Worm (Caenorhabditis elegans) whole organism, L3 larva: ENCODE measurements around the gene cdk-12.

Experiments used
- R02D3.7 ChIP-seq: fragments of 150-350 bp; optimal IDR thresholded peaks from 2 replicates; lab custom pipeline; 2014; ENCODE audit warnings: missing biosample characterization, missing genetic modification characterization
- aly-2 ChIP-seq: fragments of 150-350 bp; optimal IDR thresholded peaks from 2 replicates; lab custom pipeline; 2014; ENCODE audit warnings: missing biosample characterization, missing genetic modification characterization
- ama-1 ChIP-seq: fragments of 150-350 bp; optimal IDR thresholded peaks from 2 replicates; lab custom pipeline; 2018
- ceh-28 ChIP-seq: fragments of 150-350 bp; optimal IDR thresholded peaks from 2 replicates; lab custom pipeline; 2014; ENCODE audit warnings: missing biosample characterization, missing genetic modification reagents, missing genetic modification characterization
- elt-3 ChIP-seq, 3 experiments: fragments of 150-350 bp in 1 of 3; sonication (generic microtip) in 2 of 3; optimal IDR thresholded peaks; 2 replicates in 2 of 3; 4 replicates in 1 of 3; lab custom pipeline; 2014 to 2017; ENCODE audit warnings: missing biosample characterization in 3 of 3, missing genetic modification characterization in 3 of 3
- lin-39 ChIP-seq: fragments of 150-350 bp; optimal IDR thresholded peaks from 2 replicates; lab custom pipeline; 2018; ENCODE audit warnings: missing biosample characterization, missing genetic modification reagents, missing genetic modification characterization
- nfya-1 ChIP-seq: sonication (generic microtip); optimal IDR thresholded peaks from 2 replicates; lab custom pipeline; 2017; ENCODE audit warnings: missing genetic modification characterization, mild to moderate bottlenecking, missing compliant biosample characterization, antibody characterized with exemption, moderate library complexity; ENCODE audit not compliant: insufficient read depth
- nhr-237 ChIP-seq: fragments of 150-350 bp; optimal IDR thresholded peaks from 2 replicates; lab custom pipeline; 2014; ENCODE audit warnings: missing biosample characterization, missing genetic modification characterization
- pqm-1 ChIP-seq: fragments of 150-350 bp; optimal IDR thresholded peaks from 2 replicates; lab custom pipeline; 2017; ENCODE audit warnings: missing biosample characterization, missing genetic modification characterization, inconsistent platforms
- skn-1 ChIP-seq: fragments of 150-350 bp; optimal IDR thresholded peaks from 2 replicates; lab custom pipeline; 2014; ENCODE audit warnings: missing biosample characterization, missing genetic modification characterization
- snpc-4 ChIP-seq: fragments of 150-350 bp; optimal IDR thresholded peaks from 2 replicates; lab custom pipeline; 2014; ENCODE audit warnings: missing biosample characterization, missing genetic modification characterization
- unc-39 ChIP-seq: sonication (generic microtip); optimal IDR thresholded peaks from 4 replicates; lab custom pipeline; 2017; ENCODE audit warnings: missing biosample characterization, missing genetic modification characterization
- ztf-4 ChIP-seq: fragments of 150-350 bp; optimal IDR thresholded peaks from 2 replicates; lab custom pipeline; 2014; ENCODE audit warnings: missing biosample characterization, missing genetic modification characterization

DNA sequence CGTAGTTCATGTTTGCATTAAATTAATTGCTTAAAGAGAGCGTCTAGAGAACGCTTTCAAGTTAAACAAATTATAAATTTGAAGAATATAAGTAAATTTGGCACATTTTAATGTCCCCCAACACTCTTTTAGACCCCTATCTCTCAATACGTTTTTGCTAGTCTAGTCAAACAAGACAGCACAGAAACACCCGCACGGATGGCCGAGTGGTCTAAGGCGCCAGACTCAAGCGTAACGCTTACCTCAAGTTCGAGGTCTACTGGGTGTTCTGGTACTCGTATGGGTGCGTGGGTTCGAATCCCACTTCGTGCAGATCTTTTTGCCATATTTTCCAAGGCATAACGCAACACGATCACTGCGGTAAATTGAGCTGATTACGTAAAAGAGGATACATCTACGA, 29.5 kb downstream of the cdk-12 start:
- TF ChIP-seq ama-1 (lab: Kevin White, UChicago), result no peak
- TF ChIP-seq pqm-1, result no peak
- no peak for TF ChIP-seq snpc-4
- no peak for TF ChIP-seq lin-39
- TF ChIP-seq skn-1, result no peak
- peak; percentile 31 for TF ChIP-seq nfya-1 (tag; lab: Kevin White, UChicago)
- no peak for TF ChIP-seq elt-3 (tag; optimal IDR thresholded peaks at IDR 0.05; lab: Kevin White, UChicago)
- no peak for TF ChIP-seq ztf-4 (tag; lab: Kevin White, UChicago)
- TF ChIP-seq aly-2 (tag; lab: Kevin White, UChicago), result no peak
- no peak for TF ChIP-seq nhr-237 (tag; lab: Kevin White, UChicago)
- TF ChIP-seq R02D3.7, result no peak
- no peak for TF ChIP-seq unc-39 (tag; lab: Kevin White, UChicago)
- TF ChIP-seq ceh-28 (tag; lab: Kevin White, UChicago), result no peak
